Worm (Caenorhabditis elegans) whole organism, midembryonic: Measurements from ENCODE around the gene F27B10.1.

Experiments used
- T22C8.4 ChIP-seq: fragments of 200-800 bp; sonication (Bioruptor generic); IDR thresholded peaks from 2 replicates; pipeline ENCODE4 v1.3.6; 2022; ENCODE audit warnings: missing genetic modification characterization, missing compliant biosample characterization
- cog-1 ChIP-seq: sonication (generic microtip); optimal IDR thresholded peaks from 2 replicates; lab custom pipeline; 2016; ENCODE audit warnings: missing genetic modification characterization, missing compliant biosample characterization
- flt-1 ChIP-seq: fragments of 200-800 bp; sonication (Bioruptor generic); IDR thresholded peaks from 2 replicates; pipeline ENCODE4 v1.3.6; 2022; ENCODE audit warnings: missing genetic modification characterization, missing compliant biosample characterization
- klf-2 ChIP-seq: fragments of 200-800 bp; sonication (Bioruptor generic); conservative IDR thresholded peaks from 2 replicates; pipeline ENCODE4 v1.3.6; 2022; ENCODE audit warnings: missing genetic modification reagents, missing genetic modification characterization, missing compliant biosample characterization
- med-1 ChIP-seq: sonication (generic microtip); optimal IDR thresholded peaks from 2 replicates; lab custom pipeline; 2017; ENCODE audit warnings: missing genetic modification characterization, mild to moderate bottlenecking, missing compliant biosample characterization, antibody characterized with exemption, missing genetic modification reagents; ENCODE audit not compliant: insufficient read depth
- ref-1 ChIP-seq: fragments of 200-800 bp; sonication (Bioruptor generic); conservative IDR thresholded peaks from 2 replicates; pipeline ENCODE4 v1.3.6; 2022; ENCODE audit warnings: missing genetic modification reagents, missing genetic modification characterization, missing compliant biosample characterization
- tab-1 ChIP-seq: fragments of 200-800 bp; sonication (Bioruptor generic); IDR thresholded peaks from 2 replicates; pipeline ENCODE4 v1.3.6; 2022; ENCODE audit warnings: missing genetic modification characterization, missing compliant biosample characterization
- ztf-23 ChIP-seq: fragments of 200-800 bp; sonication (Bioruptor generic); IDR thresholded peaks from 2 replicates; pipeline ENCODE4 v1.3.6; 2022; ENCODE audit warnings: missing genetic modification reagents, missing genetic modification characterization, missing compliant biosample characterization
- ztf-29 ChIP-seq: fragments of 200-800 bp; sonication (Bioruptor generic); IDR thresholded peaks from 2 replicates; pipeline ENCODE4 v1.3.6; 2022; ENCODE audit warnings: missing genetic modification reagents, missing genetic modification characterization, missing compliant biosample characterization

F27B10.1 gene

ce11 chrV:7072309-7072708, at the start of gene F27B10.1:
Gene F27B10.1 (plus strand): TSS chrV:7072609.
- TF ChIP-seq cog-1 (tag; lab: Kevin White, UChicago) (no peak), flt-1 (GFP tag; lab: Robert Waterston, UW) (no peak), ref-1 (GFP tag; lab: Robert Waterston, UW) (no peak), ztf-23 (GFP tag; lab: Robert Waterston, UW) (no peak), tab-1 (GFP tag; lab: Robert Waterston, UW) (no peak), ztf-29 (GFP tag; lab: Robert Waterston, UW) (no peak), med-1 (GFP tag; lab: Kevin White, UChicago) (no peak), klf-2 (GFP tag; lab: Robert Waterston, UW) (no peak), T22C8.4 (GFP tag; lab: Robert Waterston, UW) (no peak)

ce11 chrV:7022981-7023380, 49.4 kb upstream of the F27B10.1 start:
- TF ChIP-seq flt-1 (GFP tag; lab: Robert Waterston, UW): no peak
- no peak for TF ChIP-seq T22C8.4 (GFP tag; lab: Robert Waterston, UW)
- TF ChIP-seq ref-1 (GFP tag; lab: Robert Waterston, UW): no peak
- no peak for TF ChIP-seq tab-1 (GFP tag; lab: Robert Waterston, UW)
- TF ChIP-seq ztf-29 (GFP tag; lab: Robert Waterston, UW): no peak
- no peak for TF ChIP-seq med-1 (GFP tag; lab: Kevin White, UChicago)
- no peak for TF ChIP-seq cog-1 (tag; lab: Kevin White, UChicago)
- no peak for TF ChIP-seq ztf-23 (GFP tag; lab: Robert Waterston, UW)
- no peak for TF ChIP-seq klf-2 (GFP tag; lab: Robert Waterston, UW)

- no peak for TF ChIP-seq flt-1 (GFP tag; lab: Robert Waterston, UW)
- TF ChIP-seq T22C8.4 (GFP tag; lab: Robert Waterston, UW): no peak
- TF ChIP-seq tab-1 (GFP tag; lab: Robert Waterston, UW): no peak
- TF ChIP-seq ztf-29 (GFP tag; lab: Robert Waterston, UW): no peak
- no peak for TF ChIP-seq ref-1 (GFP tag; lab: Robert Waterston, UW)
- TF ChIP-seq ztf-23 (GFP tag; lab: Robert Waterston, UW): no peak
- TF ChIP-seq klf-2 (GFP tag; lab: Robert Waterston, UW): no peak
- TF ChIP-seq med-1 (GFP tag; lab: Kevin White, UChicago): no peak
Observed at ce11 chrV:7027055-7027454, 45.4 kb upstream of the F27B10.1 start, which contains the start of gene F20A1.6. Gene F20A1.6 (minus strand): TSS chrV:7027155.

- TF ChIP-seq ztf-23 (GFP tag; lab: Robert Waterston, UW) (no peak), ref-1 (GFP tag; lab: Robert Waterston, UW) (no peak), flt-1 (GFP tag; lab: Robert Waterston, UW) (no peak), cog-1 (tag; lab: Kevin White, UChicago) (no peak)
Observed at ce11 chrV:7036475-7036874, 35.9 kb upstream of the F27B10.1 start, which contains the start of gene twk-11. Gene twk-11 (minus strand): TSS chrV:7036575.

- no peak for TF ChIP-seq cog-1 (tag; lab: Kevin White, UChicago)
- TF ChIP-seq ref-1 (GFP tag; lab: Robert Waterston, UW): no peak
- TF ChIP-seq flt-1 (GFP tag; lab: Robert Waterston, UW): no peak
- TF ChIP-seq tab-1 (GFP tag; lab: Robert Waterston, UW): no peak
- TF ChIP-seq klf-2 (GFP tag; lab: Robert Waterston, UW): no peak
- TF ChIP-seq med-1 (GFP tag; lab: Kevin White, UChicago): no peak
- no peak for TF ChIP-seq ztf-23 (GFP tag; lab: Robert Waterston, UW)
- TF ChIP-seq ztf-29 (GFP tag; lab: Robert Waterston, UW): no peak
- no peak for TF ChIP-seq T22C8.4 (GFP tag; lab: Robert Waterston, UW)
Observed at ce11 chrV:7046005-7046404, 26.4 kb upstream of the F27B10.1 start, which contains the start of gene F20A1.2. Gene F20A1.2 (plus strand): TSS chrV:7046305.

ce11 chrV:7047512-7047911, 24.9 kb upstream of the F27B10.1 start, which contains the start of gene F20A1.8:
Gene F20A1.8 (minus strand): TSS chrV:7047612.
- TF ChIP-seq cog-1 (tag; lab: Kevin White, UChicago) (no peak), T22C8.4 (GFP tag; lab: Robert Waterston, UW) (no peak), tab-1 (GFP tag; lab: Robert Waterston, UW) (no peak), flt-1 (GFP tag; lab: Robert Waterston, UW) (no peak), ztf-23 (GFP tag; lab: Robert Waterston, UW) (no peak), klf-2 (GFP tag; lab: Robert Waterston, UW) (no peak), med-1 (GFP tag; lab: Kevin White, UChicago) (no peak), ref-1 (GFP tag; lab: Robert Waterston, UW) (no peak), ztf-29 (GFP tag; lab: Robert Waterston, UW) (no peak)

ce11 chrV:7050153-7050552, 22.3 kb upstream of the F27B10.1 start:
- TF ChIP-seq med-1 (GFP tag; lab: Kevin White, UChicago): no peak

- TF ChIP-seq ref-1 (GFP tag; lab: Robert Waterston, UW): no peak
- TF ChIP-seq ztf-29 (GFP tag; lab: Robert Waterston, UW): no peak
- TF ChIP-seq tab-1 (GFP tag; lab: Robert Waterston, UW): no peak
- no peak for TF ChIP-seq ztf-23 (GFP tag; lab: Robert Waterston, UW)
- no peak for TF ChIP-seq T22C8.4 (GFP tag; lab: Robert Waterston, UW)
- no peak for TF ChIP-seq med-1 (GFP tag; lab: Kevin White, UChicago)
- no peak for TF ChIP-seq cog-1 (tag; lab: Kevin White, UChicago)
- no peak for TF ChIP-seq klf-2 (GFP tag; lab: Robert Waterston, UW)
- TF ChIP-seq flt-1 (GFP tag; lab: Robert Waterston, UW): no peak
Observed at ce11 chrV:7051133-7051765, 21.2 kb upstream of the F27B10.1 start, which contains the start of the genes tofu-2 and spig-1. Gene tofu-2 (minus strand): TSS chrV:7051248. Gene spig-1 (plus strand): TSS chrV:7051715.

- TF ChIP-seq ztf-29 (GFP tag; lab: Robert Waterston, UW) (no peak), klf-2 (GFP tag; lab: Robert Waterston, UW) (no peak), ztf-23 (GFP tag; lab: Robert Waterston, UW) (no peak), flt-1 (GFP tag; lab: Robert Waterston, UW) (no peak), cog-1 (tag; lab: Kevin White, UChicago) (no peak), ref-1 (GFP tag; lab: Robert Waterston, UW) (no peak), T22C8.4 (GFP tag; lab: Robert Waterston, UW) (no peak), tab-1 (GFP tag; lab: Robert Waterston, UW) (no peak)
Observed at ce11 chrV:7053100-7053499, 19.3 kb upstream of the F27B10.1 start, which contains the start of gene txt-17. Gene txt-17 (minus strand): TSS chrV:7053200.
